Worm (Caenorhabditis elegans) whole organism, young adult: ENCODE data around the gene F38B6.2.

ENCODE experiments used
- nfyb-1 ChIP-seq: fragments of 200-800 bp; sonication (Bioruptor generic); IDR thresholded peaks from 2 replicates; pipeline ENCODE4 v1.3.6; 2022; ENCODE audit warnings: missing genetic modification reagents, missing genetic modification characterization, missing compliant biosample characterization
- nhr-90 ChIP-seq: sonication (generic microtip); optimal IDR thresholded peaks from 2 replicates; lab custom pipeline; 2016; ENCODE audit warnings: missing genotype, mild to moderate bottlenecking, missing genetic modification characterization, missing compliant biosample characterization
- snpc-4 ChIP-seq, 5 experiments: fragments of 150-350 bp in 1 of 5; sonication (generic microtip) in 4 of 5; optimal IDR thresholded peaks; 2 replicates each; lab custom pipeline; 2014 to 2018; ENCODE audit warnings: missing genetic modification characterization in 5 of 5, missing biosample characterization in 3 of 5, antibody characterized with exemption in 2 of 5, mild to moderate bottlenecking in 2 of 5, missing compliant biosample characterization in 2 of 5, missing genotype in 2 of 5, moderate library complexity in 2 of 5, missing genetic modification reagents in 1 of 5

DNA sequence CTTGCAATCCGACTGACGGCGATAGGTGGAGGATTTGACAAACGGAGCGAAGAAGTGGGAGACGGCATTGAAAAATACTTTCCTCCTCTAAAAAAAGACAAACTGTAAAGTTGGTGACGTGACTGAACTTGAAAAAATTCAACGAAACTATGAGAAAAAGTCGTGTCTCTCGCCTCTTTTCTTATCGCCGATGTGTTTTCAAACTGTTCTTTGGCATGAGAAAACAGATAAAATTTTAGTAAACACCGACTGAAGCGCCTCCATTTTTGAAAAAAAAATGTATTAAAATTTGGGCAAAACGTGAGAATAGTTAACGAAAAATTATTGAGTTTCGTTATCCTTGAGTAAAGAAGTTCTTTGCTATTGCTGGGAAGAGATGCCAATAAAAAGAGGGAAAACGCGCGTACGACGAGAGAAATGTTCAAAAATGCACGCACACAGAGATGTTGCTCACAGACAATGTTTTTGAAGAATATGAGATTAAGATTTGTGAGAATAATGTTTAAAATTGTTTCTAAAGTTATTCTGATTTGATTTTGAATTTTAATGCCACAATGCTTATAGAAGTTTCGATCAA lies 30.6 kb downstream of the F38B6.2 start:
- no peak for TF ChIP-seq nhr-90 (tag; lab: Kevin White, UChicago)
- TF ChIP-seq snpc-4 (GFP tag; optimal IDR thresholded peaks at IDR 0.05; lab: Kevin White, UChicago), result no peak
- TF ChIP-seq snpc-4 (tag; optimal IDR thresholded peaks at IDR 0.05; lab: Kevin White, UChicago), result no peak
- no peak for TF ChIP-seq nfyb-1 (GFP tag; lab: Robert Waterston, UW)
